Worm (Caenorhabditis elegans) whole organism, L4 larva: Measurements from ENCODE around the gene dex-1.

ENCODE experiments used
- D1046.2 ChIP-seq: fragments of 200-800 bp; sonication (Bioruptor generic); IDR thresholded peaks from 2 replicates; pipeline ENCODE4 v1.3.6; 2022; ENCODE audit warnings: missing genetic modification characterization, missing compliant biosample characterization
- F37D6.2 ChIP-seq: sonication (generic microtip); optimal IDR thresholded peaks from 2 replicates; lab custom pipeline; 2016; ENCODE audit warnings: mild to moderate bottlenecking, missing genetic modification characterization, missing compliant biosample characterization
- F49E8.2 ChIP-seq: sonication (generic microtip); optimal IDR thresholded peaks from 2 replicates; lab custom pipeline; 2016; ENCODE audit warnings: missing compliant biosample characterization, mild to moderate bottlenecking, missing genetic modification characterization, borderline replicate concordance
- R02D3.7 ChIP-seq: fragments of 150-350 bp; sonication (generic microtip); optimal IDR thresholded peaks from 3 replicates; lab custom pipeline; 2014; ENCODE audit warnings: missing biosample characterization, missing genetic modification characterization
- Y105C5A.15 ChIP-seq: fragments of 200-800 bp; sonication (Bioruptor generic); IDR thresholded peaks from 2 replicates; pipeline ENCODE4 v1.3.6; 2022; ENCODE audit warnings: missing genetic modification characterization, missing compliant biosample characterization
- Y5F2A.4 ChIP-seq: fragments of 200-800 bp; sonication (Bioruptor generic); optimal IDR thresholded peaks from 2 replicates; lab custom pipeline; 2018; ENCODE audit warnings: mild to moderate bottlenecking, missing genetic modification characterization, missing compliant biosample characterization
- ZK546.5 ChIP-seq, 2 experiments: sonication (generic microtip); optimal IDR thresholded peaks; 2 replicates each; lab custom pipeline; 2017; ENCODE audit warnings: missing biosample characterization in 2 of 2, missing genetic modification characterization in 2 of 2
- aha-1 ChIP-seq: fragments of 150-350 bp; peaks from one replicate; lab custom pipeline; 2014; ENCODE audit warnings: missing biosample characterization, missing genetic modification characterization
- aly-2 ChIP-seq: sonication (generic microtip); optimal IDR thresholded peaks from 2 replicates; lab custom pipeline; 2018; ENCODE audit warnings: missing biosample characterization, missing genetic modification characterization
- arid-1 ChIP-seq: fragments of 200-800 bp; sonication (Bioruptor generic); conservative IDR thresholded peaks from 2 replicates; pipeline ENCODE4 v1.3.6; 2022; ENCODE audit warnings: missing genetic modification reagents, missing genetic modification characterization, missing compliant biosample characterization
- attf-4 ChIP-seq: sonication (generic microtip); optimal IDR thresholded peaks from 3 replicates; lab custom pipeline; 2017; ENCODE audit warnings: missing biosample characterization, missing genetic modification characterization
- ceh-32 ChIP-seq: sonication (generic microtip); optimal IDR thresholded peaks from 2 replicates; lab custom pipeline; 2016; ENCODE audit warnings: mild to moderate bottlenecking, missing genetic modification characterization, missing compliant biosample characterization; ENCODE audit not compliant: poor library complexity
- ceh-44 ChIP-seq: fragments of 200-800 bp; sonication (Bioruptor generic); IDR thresholded peaks from 2 replicates; pipeline ENCODE4 v1.3.6; 2022; ENCODE audit warnings: missing genetic modification reagents, missing genetic modification characterization, missing compliant biosample characterization
- ceh-82 ChIP-seq: sonication (generic microtip); optimal IDR thresholded peaks from 2 replicates; lab custom pipeline; 2017; ENCODE audit warnings: missing biosample characterization, missing genetic modification characterization
- ces-1 ChIP-seq: fragments of 150-350 bp; sonication (generic microtip); optimal IDR thresholded peaks from 4 replicates; lab custom pipeline; 2014; ENCODE audit warnings: missing biosample characterization, missing genetic modification reagents, missing genetic modification characterization
- dmd-6 ChIP-seq: fragments of 200-800 bp; sonication (Bioruptor generic); IDR thresholded peaks from 2 replicates; pipeline ENCODE4 v1.3.6; 2022; ENCODE audit warnings: missing genetic modification reagents, missing genetic modification characterization, missing compliant biosample characterization
- dmd-8 ChIP-seq: fragments of 200-800 bp; sonication (Bioruptor generic); IDR thresholded peaks from 2 replicates; pipeline ENCODE4 v1.3.6; 2022; ENCODE audit warnings: missing genetic modification characterization, missing compliant biosample characterization
- dmd-9 ChIP-seq: fragments of 200-800 bp; sonication (Bioruptor generic); IDR thresholded peaks from 2 replicates; pipeline ENCODE4 v1.3.6; 2022; ENCODE audit warnings: missing genetic modification reagents, missing genetic modification characterization, missing compliant biosample characterization
- dpl-1 ChIP-seq: fragments of 150-350 bp; optimal IDR thresholded peaks from 2 replicates; lab custom pipeline; 2014; ENCODE audit warnings: missing biosample characterization, missing genetic modification reagents, missing genetic modification characterization
- egl-27 ChIP-seq: sonication (generic microtip); optimal IDR thresholded peaks from 3 replicates; lab custom pipeline; 2017; ENCODE audit warnings: missing biosample characterization, missing genetic modification reagents, missing genetic modification characterization
- fkh-10 ChIP-seq: fragments of 150-350 bp; optimal IDR thresholded peaks from 2 replicates; lab custom pipeline; 2014; ENCODE audit warnings: missing biosample characterization, missing genetic modification reagents, missing genetic modification characterization
- fos-1 ChIP-seq: fragments of 150-350 bp; optimal IDR thresholded peaks from 2 replicates; lab custom pipeline; 2014; ENCODE audit warnings: missing biosample characterization, missing genetic modification characterization
- hif-1 ChIP-seq, 2 experiments: sonication (generic microtip); optimal IDR thresholded peaks; 2 replicates each; lab custom pipeline; 2016 to 2017; ENCODE audit warnings: missing compliant biosample characterization in 2 of 2, missing genetic modification characterization in 2 of 2, missing genetic modification reagents in 2 of 2, missing genotype in 2 of 2, mild to moderate bottlenecking in 1 of 2
- lin-13 ChIP-seq: fragments of 150-350 bp; optimal IDR thresholded peaks from 2 replicates; lab custom pipeline; 2014; ENCODE audit warnings: missing biosample characterization, missing genetic modification reagents, missing genetic modification characterization
- lin-15B ChIP-seq: fragments of 150-350 bp; sonication (generic microtip); optimal IDR thresholded peaks from 3 replicates; lab custom pipeline; 2014; ENCODE audit warnings: missing biosample characterization, missing genetic modification characterization
- lir-3 ChIP-seq: sonication (generic microtip); optimal IDR thresholded peaks from 2 replicates; lab custom pipeline; 2016; ENCODE audit warnings: mild to moderate bottlenecking, missing genetic modification characterization, missing compliant biosample characterization
- lsy-2 ChIP-seq, 2 experiments: fragments of 150-350 bp in 1 of 2; sonication (generic microtip) in 1 of 2; optimal IDR thresholded peaks; 2 replicates each; lab custom pipeline; 2014 to 2017; ENCODE audit warnings: missing biosample characterization in 2 of 2, missing genetic modification characterization in 2 of 2
- madf-5 ChIP-seq, 2 experiments: fragments of 200-800 bp; sonication (Bioruptor generic); IDR thresholded peaks; 2 replicates each; pipeline ENCODE4 v1.3.6; 2022; ENCODE audit warnings: missing compliant biosample characterization in 2 of 2, missing genetic modification characterization in 2 of 2
- madf-9 ChIP-seq: fragments of 200-800 bp; sonication (Bioruptor generic); conservative IDR thresholded peaks from 2 replicates; pipeline ENCODE4 v1.3.6; 2022; ENCODE audit warnings: missing genetic modification reagents, missing genetic modification characterization, missing compliant biosample characterization
- mep-1 ChIP-seq: fragments of 150-350 bp; sonication (generic microtip); optimal IDR thresholded peaks from 3 replicates; lab custom pipeline; 2014; ENCODE audit warnings: missing biosample characterization, missing genetic modification characterization
- mes-2 ChIP-seq: sonication (generic microtip); optimal IDR thresholded peaks from 2 replicates; lab custom pipeline; 2016; ENCODE audit warnings: missing genotype, mild to moderate bottlenecking, missing genetic modification characterization, missing compliant biosample characterization; ENCODE audit not compliant: poor library complexity, severe bottlenecking
- mxl-2 ChIP-seq: fragments of 200-800 bp; sonication (Bioruptor generic); conservative IDR thresholded peaks from 2 replicates; pipeline ENCODE4 v1.3.6; 2022; ENCODE audit warnings: missing genetic modification reagents, missing genetic modification characterization, missing compliant biosample characterization
- mxl-3 ChIP-seq: fragments of 200-800 bp; sonication (Bioruptor generic); optimal IDR thresholded peaks from 2 replicates; lab custom pipeline; 2018; ENCODE audit warnings: mild to moderate bottlenecking, missing genetic modification characterization, missing compliant biosample characterization
- nhr-237 ChIP-seq: sonication (generic microtip); optimal IDR thresholded peaks from 2 replicates; lab custom pipeline; 2017; ENCODE audit warnings: missing biosample characterization, missing genetic modification characterization
- nhr-41 ChIP-seq: fragments of 200-800 bp; sonication (Bioruptor generic); IDR thresholded peaks from 2 replicates; pipeline ENCODE4 v1.3.6; 2022; ENCODE audit warnings: missing genetic modification reagents, missing genetic modification characterization, missing compliant biosample characterization
- pha-4 ChIP-seq, 2 experiments: fragments of 150-350 bp in 1 of 2; fragments of 200-800 bp in 1 of 2; sonication (Bioruptor generic) in 1 of 2; IDR thresholded peaks in 1 of 2; optimal IDR thresholded peaks in 1 of 2; 2 replicates each; pipeline versions ENCODE4 v1.3.6 to Lab custom; 2014 to 2022; ENCODE audit warnings: missing genetic modification characterization in 2 of 2, missing genetic modification reagents in 2 of 2, missing biosample characterization in 1 of 2, missing compliant biosample characterization in 1 of 2
- skn-1 ChIP-seq: fragments of 150-350 bp; optimal IDR thresholded peaks from 2 replicates; lab custom pipeline; 2014; ENCODE audit warnings: missing biosample characterization, missing genetic modification characterization
- snpc-4 ChIP-seq: fragments of 150-350 bp; optimal IDR thresholded peaks from 2 replicates; lab custom pipeline; 2014; ENCODE audit warnings: missing biosample characterization, missing genetic modification characterization
- spr-1 ChIP-seq: sonication (generic microtip); optimal IDR thresholded peaks from 2 replicates; lab custom pipeline; 2016; ENCODE audit warnings: mild to moderate bottlenecking, missing genetic modification characterization, missing compliant biosample characterization
- spr-3 ChIP-seq: fragments of 200-800 bp; sonication (Bioruptor generic); optimal IDR thresholded peaks from 2 replicates; lab custom pipeline; 2018; ENCODE audit warnings: mild to moderate bottlenecking, missing genetic modification characterization, missing compliant biosample characterization
- unc-62 ChIP-seq, 3 experiments: fragments of 150-350 bp in 1 of 3; sonication (generic microtip); optimal IDR thresholded peaks in 2 of 3; peaks in 1 of 3; 1 replicate in 1 of 3; 2 replicates in 2 of 3; lab custom pipeline; 2014 to 2017; ENCODE audit warnings: missing biosample characterization in 3 of 3, missing genetic modification characterization in 3 of 3, missing genetic modification reagents in 3 of 3, missing genotype in 1 of 3
- vab-7 ChIP-seq: fragments of 200-800 bp; sonication (Bioruptor generic); IDR thresholded peaks from 2 replicates; pipeline ENCODE4 v1.3.6; 2022; ENCODE audit warnings: missing genetic modification reagents, missing genetic modification characterization, missing compliant biosample characterization
- zag-1 ChIP-seq: fragments of 150-350 bp; optimal IDR thresholded peaks from 2 replicates; lab custom pipeline; 2014; ENCODE audit warnings: missing biosample characterization, missing genetic modification characterization
- zfp-2 ChIP-seq: sonication (generic microtip); optimal IDR thresholded peaks from 2 replicates; lab custom pipeline; 2016; ENCODE audit warnings: mild to moderate bottlenecking, missing genetic modification characterization, missing compliant biosample characterization
- zfp-3 ChIP-seq: fragments of 200-800 bp; sonication (Bioruptor generic); conservative IDR thresholded peaks from 2 replicates; pipeline ENCODE4 v1.3.6; 2022; ENCODE audit warnings: missing genetic modification reagents, missing genetic modification characterization, missing compliant biosample characterization
- zip-11 ChIP-seq: fragments of 200-800 bp; sonication (Bioruptor generic); IDR thresholded peaks from 2 replicates; pipeline ENCODE4 v1.3.6; 2022; ENCODE audit warnings: missing genetic modification characterization, missing compliant biosample characterization
- ztf-7 ChIP-seq: fragments of 150-350 bp; optimal IDR thresholded peaks from 2 replicates; lab custom pipeline; 2014; ENCODE audit warnings: missing biosample characterization, missing genetic modification characterization

The dex-1 gene

ce11 chrIII:5502915-5503575 is 22.9 kb upstream of the dex-1 start (continued):
- no peak for TF ChIP-seq spr-3 (GFP tag; lab: Kevin White, UChicago)
- no peak for TF ChIP-seq mxl-2 (GFP tag; lab: Robert Waterston, UW)
- peak; percentile 46 for TF ChIP-seq fkh-10 (GFP tag; lab: Kevin White, UChicago)
- TF ChIP-seq madf-9 (GFP tag; lab: Robert Waterston, UW) = no peak
- no peak for TF ChIP-seq madf-5 (GFP tag; IDR thresholded peaks at IDR 0.05; lab: Robert Waterston, UW)
- peak; percentile 76 for TF ChIP-seq dmd-6 (GFP tag; lab: Robert Waterston, UW)
- 0 out of 2 replicates have a peak, but pooled peaks have one; percentile 30 for TF ChIP-seq zfp-3 (GFP tag; lab: Robert Waterston, UW)
- TF ChIP-seq egl-27 (tag; lab: Kevin White, UChicago) = no peak
- TF ChIP-seq arid-1 (GFP tag; lab: Robert Waterston, UW) = no peak
- no peak for TF ChIP-seq zag-1 (tag; lab: Kevin White, UChicago)
- peak; percentile 49 for TF ChIP-seq mep-1 (tag; lab: Kevin White, UChicago)
- no peak for TF ChIP-seq lin-15B
- no peak for TF ChIP-seq Y5F2A.4 (GFP tag; lab: Kevin White, UChicago)
- TF ChIP-seq ceh-82 (tag; lab: Kevin White, UChicago) = no peak
- TF ChIP-seq skn-1 (tag; lab: Kevin White, UChicago) = no peak
- no peak for TF ChIP-seq lir-3
- no peak for TF ChIP-seq snpc-4 (tag; lab: Kevin White, UChicago)
- TF ChIP-seq hif-1 (tag; optimal IDR thresholded peaks at IDR 0.05; lab: Kevin White, UChicago) = peak in 1 of 2 experiments; percentile 48
- no peak for TF ChIP-seq R02D3.7 (tag; lab: Kevin White, UChicago)
- no peak for TF ChIP-seq lin-13 (GFP tag; lab: Kevin White, UChicago)
- peak; percentile 8 to 74 for TF ChIP-seq unc-62 (GFP tag; optimal IDR thresholded peaks at IDR 0.05 in 1 of 2; lab: Kevin White, UChicago)
- no peak for TF ChIP-seq unc-62 (tag; optimal IDR thresholded peaks at IDR 0.05; lab: Kevin White, UChicago)
- TF ChIP-seq mxl-3 = peak; percentile 58
- TF ChIP-seq, all 104 proteins: peak for 38

ce11 chrIII:5503669-5504068 is 22.2 kb upstream of the dex-1 start:
- no peak for TF ChIP-seq unc-62 (GFP tag; optimal IDR thresholded peaks at IDR 0.05 in 1 of 2; lab: Kevin White, UChicago)
- TF ChIP-seq unc-62 (tag; optimal IDR thresholded peaks at IDR 0.05; lab: Kevin White, UChicago) = no peak
- TF ChIP-seq arid-1 (GFP tag; lab: Robert Waterston, UW) = no peak
- no peak for TF ChIP-seq ceh-44 (GFP tag; lab: Robert Waterston, UW)
- no peak for TF ChIP-seq R02D3.7 (tag; lab: Kevin White, UChicago)
- TF ChIP-seq spr-1 (tag; lab: Kevin White, UChicago) = no peak
- no peak for TF ChIP-seq mxl-3
- no peak for TF ChIP-seq lir-3
- peak; percentile 30 for TF ChIP-seq F49E8.2 (tag; lab: Kevin White, UChicago)
- TF ChIP-seq dpl-1 (GFP tag; lab: Kevin White, UChicago) = no peak
- TF ChIP-seq fos-1 = no peak
- no peak for TF ChIP-seq dmd-8
- TF ChIP-seq Y105C5A.15 (GFP tag; lab: Robert Waterston, UW) = no peak
- no peak for TF ChIP-seq attf-4 (tag; lab: Kevin White, UChicago)
- TF ChIP-seq ceh-82 (tag; lab: Kevin White, UChicago) = no peak
- TF ChIP-seq ztf-7 (tag; lab: Kevin White, UChicago) = no peak
- TF ChIP-seq lsy-2 (tag; optimal IDR thresholded peaks at IDR 0.05; lab: Kevin White, UChicago) = no peak
- no peak for TF ChIP-seq ceh-32
- TF ChIP-seq pha-4 (GFP tag; IDR thresholded peaks at IDR 0.05; lab: Robert Waterston, UW) = no peak
- no peak for TF ChIP-seq pha-4 (tag; optimal IDR thresholded peaks at IDR 0.05; lab: Kevin White, UChicago)
- TF ChIP-seq F37D6.2 (tag; lab: Kevin White, UChicago) = no peak
- TF ChIP-seq madf-5 (GFP tag; IDR thresholded peaks at IDR 0.05; lab: Robert Waterston, UW) = no peak
- TF ChIP-seq mes-2 (tag; lab: Kevin White, UChicago) = peak; percentile 37
- TF ChIP-seq zfp-2 (tag; lab: Kevin White, UChicago) = no peak
- no peak for TF ChIP-seq lin-15B
- TF ChIP-seq vab-7 = no peak
- no peak for TF ChIP-seq nhr-237 (tag; lab: Kevin White, UChicago)
- no peak for TF ChIP-seq zip-11 (GFP tag; lab: Robert Waterston, UW)
- no peak for TF ChIP-seq ZK546.5 (tag; optimal IDR thresholded peaks at IDR 0.05; lab: Kevin White, UChicago)
- TF ChIP-seq dmd-9 (GFP tag; lab: Robert Waterston, UW) = no peak
- TF ChIP-seq dmd-6 (GFP tag; lab: Robert Waterston, UW) = no peak
- TF ChIP-seq aha-1 = peak; percentile 68
- TF ChIP-seq D1046.2 = no peak
- TF ChIP-seq ces-1 (GFP tag; lab: Kevin White, UChicago) = no peak
- no peak for TF ChIP-seq nhr-41 (GFP tag; lab: Robert Waterston, UW)
- TF ChIP-seq aly-2 = no peak
